Fruit fly (Drosophila melanogaster) whole organism, embryonic: ENCODE data around the gene dpr14.

Source experiments
- Atf-2 ChIP-seq: fragments of 200-800 bp; sonication (Bioruptor generic); optimal IDR thresholded peaks from 2 replicates; lab custom pipeline; 2016; ENCODE audit warnings: missing biosample characterization, missing genetic modification characterization
- Awh ChIP-seq: fragments of 200-800 bp; sonication (Bioruptor generic); IDR thresholded peaks from 2 replicates; pipeline ENCODE4, ENCODE4 v1.3.6; 2022; ENCODE audit warnings: missing biosample characterization, missing genetic modification characterization
- BEAF-32 ChIP-seq: fragments of 200-800 bp; sonication (Bioruptor generic); optimal IDR thresholded peaks from 3 replicates; lab custom pipeline; 2017; ENCODE audit warnings: missing biosample characterization, missing genetic modification characterization, mild to moderate bottlenecking, moderate library complexity, missing genetic modification reagents
- Blimp-1 ChIP-seq: fragments of 200-800 bp; sonication (Bioruptor generic); optimal IDR thresholded peaks from 3 replicates; lab custom pipeline; 2018; ENCODE audit warnings: missing biosample characterization, missing genetic modification characterization, mild to moderate bottlenecking, moderate library complexity, missing genetic modification reagents
- CG10654 ChIP-seq: fragments of 200-800 bp; sonication (Bioruptor generic); optimal IDR thresholded peaks from 2 replicates; lab custom pipeline; 2016; ENCODE audit warnings: missing biosample characterization, missing genetic modification characterization
- CG11247 ChIP-seq: fragments of 200-800 bp; sonication (Bioruptor generic); IDR thresholded peaks from 2 replicates; pipeline ENCODE4 v1.3.6; 2022; ENCODE audit warnings: missing biosample characterization, missing genetic modification characterization
- CG11456 ChIP-seq: fragments of 200-800 bp; sonication (Bioruptor generic); IDR thresholded peaks from 3 replicates; pipeline ENCODE4 v1.3.6; 2022; ENCODE audit warnings: missing biosample characterization, missing genetic modification characterization
- CG11695 ChIP-seq: fragments of 200-800 bp; sonication (Bioruptor generic); IDR thresholded peaks from 3 replicates; pipeline ENCODE4 v1.3.6; 2022; ENCODE audit warnings: missing biosample characterization, missing genetic modification characterization
- CG12769 ChIP-seq: fragments of 200-800 bp; sonication (Bioruptor generic); optimal IDR thresholded peaks from 2 replicates; lab custom pipeline; 2019; ENCODE audit warnings: missing biosample characterization, mild to moderate bottlenecking, missing genetic modification characterization, moderate library complexity
- CG18011 ChIP-seq: fragments of 200-800 bp; sonication (Bioruptor generic); optimal IDR thresholded peaks from 2 replicates; lab custom pipeline; 2017; ENCODE audit warnings: missing biosample characterization, missing genetic modification characterization, mild to moderate bottlenecking, moderate library complexity, missing genotype
- CG18599 ChIP-seq: fragments of 200-800 bp; sonication (Bioruptor generic); optimal IDR thresholded peaks from 3 replicates; lab custom pipeline; 2017; ENCODE audit warnings: missing biosample characterization, missing genetic modification characterization, mild to moderate bottlenecking, moderate library complexity, missing genetic modification reagents
- CG18619 ChIP-seq: fragments of 200-800 bp; sonication (Bioruptor generic); optimal IDR thresholded peaks from 3 replicates; lab custom pipeline; 2017; ENCODE audit warnings: missing biosample characterization, mild to moderate bottlenecking, missing genetic modification characterization
- CG2678 ChIP-seq: fragments of 200-800 bp; sonication (Bioruptor generic); optimal IDR thresholded peaks from 3 replicates; lab custom pipeline; 2019; ENCODE audit warnings: missing biosample characterization, mild to moderate bottlenecking, missing genetic modification characterization, moderate library complexity
- CG3407 ChIP-seq: fragments of 200-800 bp; sonication (Bioruptor generic); optimal IDR thresholded peaks from 2 replicates; lab custom pipeline; 2018; ENCODE audit warnings: missing biosample characterization, mild to moderate bottlenecking, missing genetic modification characterization
- CG42726 ChIP-seq: fragments of 200-800 bp; sonication (Bioruptor generic); IDR thresholded peaks from 2 replicates; pipeline ENCODE4 v1.3.6; 2022; ENCODE audit warnings: missing biosample characterization, missing genetic modification characterization; ENCODE audit not compliant: partially characterized antibody
- CG4820 ChIP-seq: fragments of 200-800 bp; sonication (Bioruptor generic); optimal IDR thresholded peaks from 3 replicates; lab custom pipeline; 2016; ENCODE audit warnings: missing biosample characterization, missing genetic modification characterization
- CG5245 ChIP-seq: fragments of 200-800 bp; sonication (Bioruptor generic); optimal IDR thresholded peaks from 3 replicates; lab custom pipeline; 2016; ENCODE audit warnings: missing biosample characterization, missing genetic modification characterization
- CG6765 ChIP-seq: fragments of 200-800 bp; sonication (Bioruptor generic); optimal IDR thresholded peaks from 3 replicates; lab custom pipeline; 2017; ENCODE audit warnings: missing biosample characterization, mild to moderate bottlenecking, missing genetic modification characterization
- CG6813 ChIP-seq: fragments of 200-800 bp; sonication (Bioruptor generic); optimal IDR thresholded peaks from 2 replicates; lab custom pipeline; 2017; ENCODE audit warnings: missing biosample characterization, missing genetic modification characterization, mild to moderate bottlenecking, moderate library complexity, missing genetic modification reagents
- CG7271 ChIP-seq: fragments of 200-800 bp; sonication (Bioruptor generic); optimal IDR thresholded peaks from 2 replicates; lab custom pipeline; 2018; ENCODE audit warnings: missing biosample characterization, mild to moderate bottlenecking, missing genetic modification characterization, moderate library complexity
- CG7372 ChIP-seq: fragments of 200-800 bp; sonication (Bioruptor generic); IDR thresholded peaks from 2 replicates; pipeline ENCODE4 v1.3.6; 2022; ENCODE audit warnings: missing biosample characterization, missing genetic modification characterization
- CG8478 ChIP-seq: fragments of >200 bp; optimal IDR thresholded peaks from 2 replicates; lab custom pipeline; 2018
- CTCF ChIP-seq: fragments of 200-800 bp; sonication (Bioruptor generic); optimal IDR thresholded peaks from 2 replicates; lab custom pipeline; 2017; ENCODE audit warnings: missing biosample characterization, mild to moderate bottlenecking, missing genetic modification characterization, moderate library complexity
- CkIIα-i1 ChIP-seq: fragments of 200-800 bp; sonication (Bioruptor generic); IDR thresholded peaks from 2 replicates; pipeline ENCODE4 v1.3.6; 2022; ENCODE audit warnings: missing biosample characterization, missing genetic modification characterization
- D19A ChIP-seq: fragments of 200-800 bp; optimal IDR thresholded peaks from 3 replicates; lab custom pipeline; 2019; ENCODE audit warnings: missing biosample characterization, mild to moderate bottlenecking, missing genetic modification characterization, moderate library complexity
- Dbx ChIP-seq: fragments of 200-800 bp; sonication (Bioruptor generic); IDR thresholded peaks from 3 replicates; pipeline ENCODE4 v1.3.6; 2022; ENCODE audit warnings: missing biosample characterization, missing genetic modification characterization
- Ets65A ChIP-seq: fragments of 200-800 bp; sonication (Bioruptor generic); peaks from one replicate; lab custom pipeline; 2016; ENCODE audit warnings: missing biosample characterization, missing genetic modification characterization
- HLH54F ChIP-seq: fragments of 200-800 bp; sonication (Bioruptor generic); optimal IDR thresholded peaks from 3 replicates; lab custom pipeline; 2016; ENCODE audit warnings: missing biosample characterization, missing genetic modification characterization
- Hr51 ChIP-seq, 2 experiments: fragments of 200-800 bp; sonication (Bioruptor generic); optimal IDR thresholded peaks; 2 replicates in 1 of 2; 3 replicates in 1 of 2; lab custom pipeline; 2016 to 2018; ENCODE audit warnings: missing biosample characterization in 2 of 2, missing genetic modification characterization in 2 of 2, mild to moderate bottlenecking in 1 of 2, moderate library complexity in 1 of 2
- NC2α ChIP-seq: fragments of 200-800 bp; sonication (Bioruptor generic); optimal IDR thresholded peaks from 2 replicates; lab custom pipeline; 2016; ENCODE audit warnings: missing biosample characterization, missing genetic modification characterization
- Nf-YB ChIP-seq: fragments of 200-800 bp; sonication (Bioruptor generic); optimal IDR thresholded peaks from 3 replicates; lab custom pipeline; 2019; ENCODE audit warnings: missing biosample characterization, mild to moderate bottlenecking, missing genetic modification characterization, moderate library complexity
- NfI ChIP-seq: fragments of 200-800 bp; sonication (Bioruptor generic); optimal IDR thresholded peaks from 3 replicates; lab custom pipeline; 2018; ENCODE audit warnings: missing biosample characterization, mild to moderate bottlenecking, missing genetic modification characterization, moderate library complexity
- PHDP ChIP-seq: fragments of 200-800 bp; sonication (Bioruptor generic); optimal IDR thresholded peaks from 3 replicates; lab custom pipeline; 2018; ENCODE audit warnings: missing biosample characterization, mild to moderate bottlenecking, missing genetic modification characterization, moderate library complexity
- Side ChIP-seq: fragments of 200-800 bp; sonication (Bioruptor generic); optimal IDR thresholded peaks from 2 replicates; lab custom pipeline; 2016; ENCODE audit warnings: missing biosample characterization, missing genetic modification characterization
- Spps ChIP-seq: fragments of 200-800 bp; sonication (Bioruptor generic); optimal IDR thresholded peaks from 2 replicates; lab custom pipeline; 2018; ENCODE audit warnings: missing biosample characterization, mild to moderate bottlenecking, missing genetic modification characterization
- abd-A ChIP-seq: fragments of 200-800 bp; sonication (Bioruptor generic); optimal IDR thresholded peaks from 3 replicates; lab custom pipeline; 2019; ENCODE audit warnings: missing biosample characterization, mild to moderate bottlenecking, missing genetic modification characterization, moderate library complexity
- ash1 ChIP-seq: fragments of 200-800 bp; sonication (Bioruptor generic); optimal IDR thresholded peaks from 2 replicates; lab custom pipeline; 2018; ENCODE audit warnings: missing biosample characterization, mild to moderate bottlenecking, missing genetic modification characterization
- crc ChIP-seq: fragments of 200-800 bp; sonication (Bioruptor generic); optimal IDR thresholded peaks from 2 replicates; lab custom pipeline; 2016; ENCODE audit warnings: missing biosample characterization, missing genetic modification characterization
- ems ChIP-seq: fragments of 200-800 bp; sonication (Bioruptor generic); optimal IDR thresholded peaks from 3 replicates; lab custom pipeline; 2016; ENCODE audit warnings: missing biosample characterization, missing genetic modification characterization
- grau ChIP-seq: fragments of 200-800 bp; optimal IDR thresholded peaks from 3 replicates; lab custom pipeline; 2019; ENCODE audit warnings: missing biosample characterization, mild to moderate bottlenecking, missing genetic modification characterization, moderate library complexity
- gsb-n ChIP-seq: fragments of 200-800 bp; sonication (Bioruptor generic); optimal IDR thresholded peaks from 3 replicates; lab custom pipeline; 2018; ENCODE audit warnings: missing biosample characterization, mild to moderate bottlenecking, missing genetic modification characterization
- oc ChIP-seq: fragments of 200-800 bp; sonication (Bioruptor generic); optimal IDR thresholded peaks from 2 replicates; lab custom pipeline; 2018; ENCODE audit warnings: missing biosample characterization, mild to moderate bottlenecking, missing genetic modification characterization, moderate library complexity
- org-1 ChIP-seq: fragments of 200-800 bp; sonication (Bioruptor generic); optimal IDR thresholded peaks from 2 replicates; lab custom pipeline; 2017; ENCODE audit warnings: missing biosample characterization, missing genetic modification characterization
- pzg ChIP-seq: fragments of 200-800 bp; sonication (Bioruptor generic); optimal IDR thresholded peaks from 3 replicates; lab custom pipeline; 2018; ENCODE audit warnings: missing biosample characterization, mild to moderate bottlenecking, missing genetic modification characterization, moderate library complexity
- run ChIP-seq: fragments of 200-800 bp; sonication (Bioruptor generic); optimal IDR thresholded peaks from 3 replicates; lab custom pipeline; 2018; ENCODE audit warnings: missing biosample characterization, mild to moderate bottlenecking, missing genetic modification characterization
- stc ChIP-seq: fragments of 200-800 bp; sonication (Bioruptor generic); IDR thresholded peaks from 2 replicates; pipeline ENCODE4 v1.3.6; 2022; ENCODE audit warnings: missing biosample characterization, missing genetic modification characterization
- sug ChIP-seq: fragments of 200-800 bp; optimal IDR thresholded peaks from 2 replicates; lab custom pipeline; 2019; ENCODE audit warnings: missing biosample characterization, mild to moderate bottlenecking, missing genetic modification characterization, moderate library complexity
- toy ChIP-seq: fragments of 200-800 bp; sonication (Bioruptor generic); IDR thresholded peaks from 2 replicates; pipeline ENCODE4 v1.3.6; 2022; ENCODE audit warnings: missing biosample characterization, missing genetic modification characterization
- unpg ChIP-seq: fragments of 200-800 bp; sonication (Bioruptor generic); optimal IDR thresholded peaks from 3 replicates; lab custom pipeline; 2018; ENCODE audit warnings: missing biosample characterization, mild to moderate bottlenecking, missing genetic modification characterization, moderate library complexity
- zen ChIP-seq: fragments of 200-800 bp; sonication (Bioruptor generic); optimal IDR thresholded peaks from 3 replicates; lab custom pipeline; 2018; ENCODE audit warnings: missing biosample characterization, mild to moderate bottlenecking, missing genetic modification characterization, moderate library complexity

The dpr14 gene

DNA sequence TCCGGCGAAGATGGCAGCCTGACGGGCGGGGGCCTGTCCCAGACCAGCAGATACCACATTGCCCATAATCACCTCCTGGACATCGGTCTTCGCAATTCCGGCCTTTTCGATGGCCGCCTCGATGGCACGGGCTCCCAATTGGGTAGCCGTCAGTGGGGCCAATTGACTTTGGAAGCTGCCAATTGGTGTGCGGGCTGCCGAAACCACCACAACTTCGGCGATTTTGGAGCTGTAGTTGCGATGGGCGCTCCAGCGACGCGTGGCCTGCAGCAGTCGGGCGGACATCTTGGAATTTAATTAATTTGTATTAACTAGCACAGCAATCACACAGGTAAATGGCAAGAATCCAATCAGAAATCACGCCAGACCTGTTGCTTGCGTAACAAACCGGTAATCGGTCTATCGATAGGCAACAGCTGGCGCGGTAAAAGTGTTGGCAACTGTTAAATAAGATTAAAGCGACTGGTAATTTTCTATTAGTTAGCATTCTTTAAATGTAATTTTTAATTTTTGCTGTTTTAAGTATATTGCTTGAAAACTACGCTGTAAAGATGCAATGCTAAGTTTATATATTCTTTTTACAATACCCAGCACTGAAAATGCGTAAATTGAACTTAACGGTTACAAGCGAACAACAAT, 19.6 kb downstream of the dpr14 start, which contains the start of gene Acat1 (continued):
- TF ChIP-seq crc (peak; percentile 1), Blimp-1 (peak; percentile 64), CG11456 (GFP tag; lab: Robert Waterston, UW) (peak; percentile 72; the same call in 2 of the 3 replicates), CG11247 (peak; percentile 41; the same call in 1 of the 2 replicates), Ets65A (GFP tag; lab: Kevin White, UChicago) (peak; percentile 75), org-1 (GFP tag; lab: Kevin White, UChicago) (no peak), CG12769 (no peak), pzg (GFP tag; lab: Kevin White, UChicago) (peak; percentile 50), CG2678 (peak; percentile 58), CG7271 (tag; lab: Kevin White, UChicago) (peak; percentile 1), CG10654 (GFP tag; lab: Kevin White, UChicago) (peak; percentile 48), CG4820 (peak; percentile 34), Awh (GFP tag; lab: Robert Waterston, UW) (peak; percentile 47; the same call in 1 of the 2 replicates), grau (tag; lab: Kevin White, UChicago) (peak; percentile 41), Spps (tag; lab: Kevin White, UChicago) (peak; percentile 23), sug (tag; lab: Kevin White, UChicago) (no peak), oc (tag; lab: Kevin White, UChicago) (no peak), CTCF (GFP tag; lab: Kevin White, UChicago) (no peak), toy (GFP tag; lab: Robert Waterston, UW) (no peak), CG42726 (GFP tag; lab: Robert Waterston, UW) (no peak), NC2α (GFP tag; lab: Kevin White, UChicago) (no peak), Nf-YB (peak; percentile 39), CG18599 (GFP tag; lab: Kevin White, UChicago) (peak; percentile 74), Side (peak; percentile 33), D19A (peak; percentile 46), unpg (GFP tag; lab: Kevin White, UChicago) (no peak), PHDP (tag; lab: Kevin White, UChicago) (peak; percentile 61), CG6765 (GFP tag; lab: Kevin White, UChicago) (no peak), abd-A (no peak), run (tag; lab: Kevin White, UChicago) (no peak), CG18619 (GFP tag; lab: Kevin White, UChicago) (peak; percentile 15), CG3407 (GFP tag; lab: Kevin White, UChicago) (peak; percentile 33), ash1 (GFP tag; lab: Kevin White, UChicago) (no peak), CG6813 (GFP tag; lab: Kevin White, UChicago) (peak; percentile 12), NfI (GFP tag; lab: Kevin White, UChicago) (peak; percentile 48), zen (tag; lab: Kevin White, UChicago) (peak; percentile 34), BEAF-32 (GFP tag; lab: Kevin White, UChicago) (peak; percentile 57), CG5245 (GFP tag; lab: Kevin White, UChicago) (peak; percentile 29), Atf-2 (GFP tag; lab: Kevin White, UChicago) (peak; percentile 34), CG7372 (GFP tag; lab: Robert Waterston, UW) (peak; percentile 34; the same call in 1 of the 2 replicates), ems (GFP tag; lab: Kevin White, UChicago) (peak; percentile 43), Hr51 (GFP tag; optimal IDR thresholded peaks at IDR 0.05; lab: Kevin White, UChicago) (peak; percentile 46 to 72), gsb-n (peak; percentile 44), CG11695 (GFP tag; lab: Robert Waterston, UW) (peak; percentile 47; the same call in 1 of the 3 replicates), CG18011 (GFP tag; lab: Kevin White, UChicago) (peak; percentile 54), stc (GFP tag; lab: Robert Waterston, UW) (peak; percentile 66), CkIIα-i1 (GFP tag; lab: Robert Waterston, UW) (no peak), HLH54F (GFP tag; lab: Kevin White, UChicago) (peak; percentile 48), Dbx (GFP tag; lab: Robert Waterston, UW) (peak; percentile 22; the same call in 1 of the 3 replicates), CG8478 (lab: Kevin White, UChicago) (no peak)
